Worm (Caenorhabditis elegans) whole organism, early embryonic: ENCODE measurements around the gene T16G1.6.

Experiments
- F13C5.2 ChIP-seq: sonication (generic microtip); optimal IDR thresholded peaks from 2 replicates; lab custom pipeline; 2017; ENCODE audit warnings: mild to moderate bottlenecking, missing genetic modification characterization, inconsistent platforms, missing compliant biosample characterization
- ama-1 ChIP-seq: fragments of 150-350 bp; optimal IDR thresholded peaks from 2 replicates; lab custom pipeline; 2014
- flt-1 ChIP-seq: fragments of 200-800 bp; sonication (Bioruptor generic); IDR thresholded peaks from 2 replicates; pipeline ENCODE4 v1.3.6; 2022; ENCODE audit warnings: missing genetic modification characterization, missing compliant biosample characterization
- hmbx-1 ChIP-seq: sonication (generic microtip); optimal IDR thresholded peaks from 2 replicates; lab custom pipeline; 2016; ENCODE audit warnings: mild to moderate bottlenecking, missing genetic modification characterization, missing compliant biosample characterization
- hnd-1 ChIP-seq: sonication (generic microtip); optimal IDR thresholded peaks from 2 replicates; lab custom pipeline; 2016; ENCODE audit warnings: missing genetic modification characterization, missing compliant biosample characterization
- sea-1 ChIP-seq: fragments of 200-800 bp; sonication (Bioruptor generic); conservative IDR thresholded peaks from 2 replicates; pipeline ENCODE4 v1.3.6; 2022; ENCODE audit warnings: missing genetic modification characterization, missing compliant biosample characterization
- tra-4 ChIP-seq: sonication (generic microtip); optimal IDR thresholded peaks from 2 replicates; lab custom pipeline; 2017; ENCODE audit warnings: missing genetic modification characterization, missing compliant biosample characterization

DNA sequence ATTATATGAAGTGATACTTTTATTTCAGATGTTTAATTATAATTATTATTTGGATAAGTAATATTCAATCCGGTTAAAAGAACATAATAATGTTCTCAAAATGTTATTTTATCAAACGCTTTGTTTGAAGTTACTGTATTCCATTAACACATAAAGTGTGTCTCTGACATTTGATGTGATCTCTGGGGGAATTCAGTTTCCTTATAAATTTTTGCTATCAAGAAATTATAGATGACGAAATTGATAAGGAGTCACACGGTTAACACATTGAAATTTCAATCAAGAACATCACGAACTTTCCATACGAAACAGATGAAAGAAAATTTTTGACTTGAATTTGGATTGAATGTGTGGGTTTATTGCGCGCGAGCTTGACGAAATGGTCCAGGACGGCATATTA is 15.3 kb downstream of the T16G1.6 start:
- TF ChIP-seq hmbx-1 (tag; lab: Kevin White, UChicago) (no peak), ama-1 (lab: Kevin White, UChicago) (no peak), hnd-1 (tag; lab: Kevin White, UChicago) (no peak), tra-4 (no peak), sea-1 (no peak), F13C5.2 (tag; lab: Kevin White, UChicago) (no peak), flt-1 (no peak)
